Worm (Caenorhabditis elegans): ENCODE results near the gene C08F8.3.

- no peak for TF ChIP-seq nhr-77 (tag; optimal IDR thresholded peaks at IDR 0.05)
- no peak for TF ChIP-seq nhr-237 (tag; optimal IDR thresholded peaks at IDR 0.05)
- peak; percentile 20 for TF ChIP-seq snpc-4 (tag; optimal IDR thresholded peaks at IDR 0.05)
- TF ChIP-seq irx-1 (tag; optimal IDR thresholded peaks at IDR 0.05): peak; percentile 40
- TF ChIP-seq dsc-1 (tag; optimal IDR thresholded peaks at IDR 0.05): peak; percentile 37
- TF ChIP-seq snu-23 (GFP tag; optimal IDR thresholded peaks at IDR 0.05): peak; percentile 55
- TF ChIP-seq fos-1 (tag; optimal IDR thresholded peaks at IDR 0.05): no peak
- no peak for TF ChIP-seq unc-62 (GFP tag; optimal IDR thresholded peaks at IDR 0.05)
- TF ChIP-seq C04F5.9 (tag; optimal IDR thresholded peaks at IDR 0.05): no peak
- peak; percentile 18 for TF ChIP-seq lin-39 (tag; optimal IDR thresholded peaks at IDR 0.05)
These were observed 12.3 kb upstream of the C08F8.3 start, which contains the start of gene skih-2 for ce11 chrIV:11142314-11143227.

Measured in whole organism, L1 larva.